Fruit fly (Drosophila melanogaster) whole organism, prepupa: ENCODE measurements around the gene CG17734.

Experiments
- Blimp-1 ChIP-seq: fragments of 200-800 bp; sonication (Bioruptor generic); optimal IDR thresholded peaks from 3 replicates; lab custom pipeline; 2017; ENCODE audit warnings: missing biosample characterization, missing genetic modification characterization, mild to moderate bottlenecking, moderate library complexity, missing genetic modification reagents
- CG10669 ChIP-seq: fragments of 200-800 bp; sonication (Bioruptor generic); optimal IDR thresholded peaks from 3 replicates; lab custom pipeline; 2018; ENCODE audit warnings: missing biosample characterization, mild to moderate bottlenecking, missing genetic modification characterization, moderate library complexity
- CG11762 ChIP-seq: fragments of 200-800 bp; sonication (Bioruptor generic); optimal IDR thresholded peaks from 3 replicates; lab custom pipeline; 2016; ENCODE audit warnings: missing biosample characterization, missing genetic modification characterization; ENCODE audit not compliant: insufficient read depth
- CG11902 ChIP-seq: fragments of 200-800 bp; sonication (Bioruptor generic); optimal IDR thresholded peaks from 3 replicates; lab custom pipeline; 2016; ENCODE audit warnings: missing biosample characterization, missing genetic modification characterization
- CG15336 ChIP-seq: fragments of 200-800 bp; sonication (Bioruptor generic); IDR thresholded peaks from 2 replicates; pipeline ENCODE4 v1.3.6; 2022; ENCODE audit warnings: missing biosample characterization, missing genetic modification characterization
- CG16779 ChIP-seq: fragments of 200-800 bp; sonication (Bioruptor generic); optimal IDR thresholded peaks from 3 replicates; lab custom pipeline; 2017; ENCODE audit warnings: missing biosample characterization, mild to moderate bottlenecking, missing genetic modification characterization
- CG31627 ChIP-seq: fragments of 200-800 bp; sonication (Bioruptor generic); optimal IDR thresholded peaks from 3 replicates; lab custom pipeline; 2016; ENCODE audit warnings: missing biosample characterization, missing genetic modification characterization
- CG3919 ChIP-seq: fragments of 200-800 bp; sonication (Bioruptor generic); optimal IDR thresholded peaks from 3 replicates; lab custom pipeline; 2016; ENCODE audit warnings: missing biosample characterization, missing genetic modification characterization
- CG4318 ChIP-seq: fragments of 200-800 bp; sonication (Bioruptor generic); optimal IDR thresholded peaks from 3 replicates; lab custom pipeline; 2017; ENCODE audit warnings: missing biosample characterization, mild to moderate bottlenecking, missing genetic modification characterization
- CG6276 ChIP-seq: fragments of 200-800 bp; sonication (Bioruptor generic); optimal IDR thresholded peaks from 2 replicates; lab custom pipeline; 2017; ENCODE audit warnings: missing biosample characterization, mild to moderate bottlenecking, missing genetic modification characterization
- CG6854 ChIP-seq: fragments of 200-800 bp; sonication (Bioruptor generic); optimal IDR thresholded peaks from 2 replicates; lab custom pipeline; 2017; ENCODE audit warnings: missing biosample characterization, mild to moderate bottlenecking, missing genetic modification characterization
- CG7368 ChIP-seq: fragments of 200-800 bp; sonication (Bioruptor generic); optimal IDR thresholded peaks from 3 replicates; lab custom pipeline; 2016; ENCODE audit warnings: missing biosample characterization, missing genetic modification characterization
- CG8319 ChIP-seq: fragments of 200-800 bp; sonication (Bioruptor generic); optimal IDR thresholded peaks from 3 replicates; lab custom pipeline; 2016; ENCODE audit warnings: missing biosample characterization, missing genetic modification characterization
- Eip75B ChIP-seq: fragments of 200-800 bp; sonication (Bioruptor generic); optimal IDR thresholded peaks from 3 replicates; lab custom pipeline; 2016; ENCODE audit warnings: missing biosample characterization, missing genetic modification characterization
- Eip78C ChIP-seq: fragments of 200-800 bp; sonication (Bioruptor generic); peaks from one replicate; lab custom pipeline; 2016; ENCODE audit warnings: missing biosample characterization, missing genetic modification characterization
- Eip93F ChIP-seq: fragments of 200-800 bp; sonication (Bioruptor generic); optimal IDR thresholded peaks from 2 replicates; lab custom pipeline; 2016; ENCODE audit warnings: missing biosample characterization, mild to moderate bottlenecking, missing genetic modification characterization
- Ets21C ChIP-seq: fragments of 200-800 bp; sonication (Bioruptor generic); optimal IDR thresholded peaks from 3 replicates; lab custom pipeline; 2016; ENCODE audit warnings: missing biosample characterization, missing genetic modification characterization
- Ets96B ChIP-seq: fragments of 200-800 bp; optimal IDR thresholded peaks from 2 replicates; lab custom pipeline; 2019; ENCODE audit warnings: missing biosample characterization, mild to moderate bottlenecking, missing genetic modification characterization, moderate library complexity
- Gug ChIP-seq: fragments of 200-800 bp; sonication (Bioruptor generic); IDR thresholded peaks from 2 replicates; pipeline ENCODE4 v1.3.6; 2022; ENCODE audit warnings: missing biosample characterization, missing genetic modification characterization
- Hr38 ChIP-seq: sonication (Bioruptor generic); optimal IDR thresholded peaks from 2 replicates; lab custom pipeline; 2016; ENCODE audit warnings: missing biosample characterization, missing genetic modification characterization
- Hr39 ChIP-seq: fragments of 200-800 bp; sonication (Bioruptor generic); optimal IDR thresholded peaks from 2 replicates; lab custom pipeline; 2016; ENCODE audit warnings: missing biosample characterization, missing genetic modification characterization
- Hr4 ChIP-seq: fragments of 200-800 bp; sonication (Bioruptor generic); optimal IDR thresholded peaks from 3 replicates; lab custom pipeline; 2016; ENCODE audit warnings: missing biosample characterization, missing genetic modification characterization
- Lpt ChIP-seq: fragments of 200-800 bp; sonication (Bioruptor generic); optimal IDR thresholded peaks from 3 replicates; lab custom pipeline; 2016; ENCODE audit warnings: missing biosample characterization, missing genetic modification characterization
- Met ChIP-seq: fragments of 200-800 bp; sonication (Bioruptor generic); optimal IDR thresholded peaks from 3 replicates; lab custom pipeline; 2016; ENCODE audit warnings: missing biosample characterization, missing genetic modification characterization
- OdsH ChIP-seq: fragments of 200-800 bp; sonication (Bioruptor generic); optimal IDR thresholded peaks from 3 replicates; lab custom pipeline; 2016; ENCODE audit warnings: missing biosample characterization, missing genetic modification characterization
- Smox ChIP-seq: fragments of 200-800 bp; sonication (Bioruptor generic); optimal IDR thresholded peaks from 3 replicates; lab custom pipeline; 2016; ENCODE audit warnings: missing biosample characterization, missing genetic modification characterization
- Sox14 ChIP-seq: fragments of 200-800 bp; sonication (Bioruptor generic); optimal IDR thresholded peaks from 3 replicates; lab custom pipeline; 2016; ENCODE audit warnings: missing biosample characterization, missing genetic modification characterization
- Sox15 ChIP-seq: fragments of 200-800 bp; sonication (Bioruptor generic); optimal IDR thresholded peaks from 3 replicates; lab custom pipeline; 2016; ENCODE audit warnings: missing biosample characterization, missing genetic modification characterization
- acj6 ChIP-seq: fragments of 200-800 bp; sonication (Bioruptor generic); optimal IDR thresholded peaks from 3 replicates; lab custom pipeline; 2016; ENCODE audit warnings: missing biosample characterization, missing genetic modification characterization
- cyc ChIP-seq: fragments of 200-800 bp; sonication (Bioruptor generic); optimal IDR thresholded peaks from 3 replicates; lab custom pipeline; 2016; ENCODE audit warnings: missing biosample characterization, missing genetic modification characterization
- dac ChIP-seq: fragments of 200-800 bp; sonication (Bioruptor generic); optimal IDR thresholded peaks from 2 replicates; lab custom pipeline; 2017; ENCODE audit warnings: missing biosample characterization, mild to moderate bottlenecking, missing genetic modification characterization
- dsx ChIP-seq: fragments of 200-800 bp; optimal IDR thresholded peaks from 3 replicates; lab custom pipeline; 2019; ENCODE audit warnings: missing biosample characterization, mild to moderate bottlenecking, missing genetic modification characterization, moderate library complexity; ENCODE audit not compliant: poor library complexity, severe bottlenecking
- eg ChIP-seq: fragments of 200-800 bp; sonication (Bioruptor generic); IDR thresholded peaks from 3 replicates; pipeline ENCODE4 v1.3.6; 2022; ENCODE audit warnings: missing biosample characterization, missing genetic modification characterization
- esn ChIP-seq: fragments of 200-800 bp; sonication (Bioruptor generic); optimal IDR thresholded peaks from 2 replicates; lab custom pipeline; 2016; ENCODE audit warnings: missing biosample characterization, mild to moderate bottlenecking, missing genetic modification characterization, moderate library complexity
- fd59A ChIP-seq: fragments of 200-800 bp; sonication (Bioruptor generic); optimal IDR thresholded peaks from 2 replicates; lab custom pipeline; 2017; ENCODE audit warnings: missing biosample characterization, mild to moderate bottlenecking, missing genetic modification characterization, missing genetic modification reagents
- fkh ChIP-seq: fragments of 200-800 bp; sonication (Bioruptor generic); optimal IDR thresholded peaks from 3 replicates; lab custom pipeline; 2017; ENCODE audit warnings: missing biosample characterization, mild to moderate bottlenecking, missing genetic modification characterization, moderate library complexity
- lz ChIP-seq: fragments of 200-800 bp; sonication (Bioruptor generic); optimal IDR thresholded peaks from 3 replicates; lab custom pipeline; 2016; ENCODE audit warnings: missing biosample characterization, missing genetic modification characterization
- net ChIP-seq: fragments of 200-800 bp; sonication (Bioruptor generic); optimal IDR thresholded peaks from 3 replicates; lab custom pipeline; 2016; ENCODE audit warnings: missing biosample characterization, missing genetic modification characterization
- pdm3 ChIP-seq: fragments of 200-800 bp; sonication (Bioruptor generic); optimal IDR thresholded peaks from 3 replicates; lab custom pipeline; 2016; ENCODE audit warnings: missing biosample characterization, missing genetic modification characterization
- salr ChIP-seq, 2 experiments: fragments of 200-800 bp; sonication (Bioruptor generic); optimal IDR thresholded peaks; 3 replicates each; lab custom pipeline; 2016 to 2018; ENCODE audit warnings: missing biosample characterization in 2 of 2, missing genetic modification characterization in 2 of 2, mild to moderate bottlenecking in 1 of 2
- spab ChIP-seq: fragments of 200-800 bp; sonication (Bioruptor generic); optimal IDR thresholded peaks from 2 replicates; lab custom pipeline; 2017; ENCODE audit warnings: missing biosample characterization, mild to moderate bottlenecking, missing genetic modification characterization, missing genetic modification reagents
- ss ChIP-seq, 2 experiments: fragments of 200-800 bp; sonication (Bioruptor generic); optimal IDR thresholded peaks; 2 replicates in 1 of 2; 3 replicates in 1 of 2; lab custom pipeline; 2017 to 2018; ENCODE audit warnings: mild to moderate bottlenecking in 2 of 2, missing biosample characterization in 2 of 2, missing genetic modification characterization in 2 of 2, moderate library complexity in 1 of 2
- topi ChIP-seq: fragments of 200-800 bp; sonication (Bioruptor generic); optimal IDR thresholded peaks from 3 replicates; lab custom pipeline; 2016; ENCODE audit warnings: missing biosample characterization, missing genetic modification characterization
- vri ChIP-seq: fragments of 200-800 bp; sonication (Bioruptor generic); optimal IDR thresholded peaks from 3 replicates; lab custom pipeline; 2016; ENCODE audit warnings: missing biosample characterization, mild to moderate bottlenecking, missing genetic modification characterization

Gene CG17734

dm6 chr3R:11216156-11216630, 27.6 kb downstream of the CG17734 start, which contains the start of the genes RpS25 and CG4820 (continued):
- TF ChIP-seq fd59A (GFP tag; lab: Kevin White, UChicago), result peak; percentile 57
- peak; percentile 78 for TF ChIP-seq CG8319 (GFP tag; lab: Kevin White, UChicago)
- no peak for TF ChIP-seq Gug
- no peak for TF ChIP-seq Eip93F (GFP tag; lab: Kevin White, UChicago)
- TF ChIP-seq Ets21C, result peak; percentile 64
- peak; percentile 91 for TF ChIP-seq lz (GFP tag; lab: Kevin White, UChicago)
- peak; percentile 57 for TF ChIP-seq spab
- peak; percentile 24; the same call in 1 of the 2 replicates for TF ChIP-seq CG15336 (GFP tag; lab: Robert Waterston, UW)
- TF ChIP-seq CG3919 (GFP tag; lab: Kevin White, UChicago), result peak; percentile 92
- TF ChIP-seq Lpt (GFP tag; lab: Kevin White, UChicago), result peak; percentile 17
- TF ChIP-seq Blimp-1 (GFP tag; lab: Kevin White, UChicago), result peak; percentile 67
- TF ChIP-seq dsx (GFP tag; lab: Kevin White, UChicago), result peak; percentile 31
- TF ChIP-seq CG4318 (GFP tag; lab: Kevin White, UChicago), result no peak
- peak; percentile 88 for TF ChIP-seq CG7368 (GFP tag; lab: Kevin White, UChicago)
- peak; percentile 85 for TF ChIP-seq CG31627 (GFP tag; lab: Kevin White, UChicago)
- peak in 1 of 2 experiments; percentile 84 for TF ChIP-seq salr (GFP tag; optimal IDR thresholded peaks at IDR 0.05; lab: Kevin White, UChicago)
- TF ChIP-seq pdm3 (GFP tag; lab: Kevin White, UChicago), result peak; percentile 82
- peak; percentile 88 for TF ChIP-seq cyc (GFP tag; lab: Kevin White, UChicago)
- peak; percentile 89 for TF ChIP-seq Met (GFP tag; lab: Kevin White, UChicago)
- TF ChIP-seq Sox14, result peak; percentile 83
- TF ChIP-seq Smox (GFP tag; lab: Kevin White, UChicago), result peak; percentile 74
- TF ChIP-seq Hr38 (GFP tag; lab: Kevin White, UChicago), result no peak
- TF ChIP-seq esn (GFP tag; lab: Kevin White, UChicago), result peak; percentile 90
- peak; percentile 64 for TF ChIP-seq dac
- peak; percentile 94 for TF ChIP-seq fkh
- no peak for TF ChIP-seq Hr4 (GFP tag; lab: Kevin White, UChicago)
- TF ChIP-seq CG16779 (tag; lab: Kevin White, UChicago), result peak; percentile 71
- peak; percentile 71 to 86 for TF ChIP-seq ss (GFP tag; optimal IDR thresholded peaks at IDR 0.05; lab: Kevin White, UChicago)
- TF ChIP-seq Ets96B (tag; lab: Kevin White, UChicago), result peak; percentile 41
- peak; percentile 47 for TF ChIP-seq Sox15 (GFP tag; lab: Kevin White, UChicago)
- peak; percentile 76 for TF ChIP-seq CG10669 (GFP tag; lab: Kevin White, UChicago)
- peak; percentile 53 for TF ChIP-seq CG11902 (GFP tag; lab: Kevin White, UChicago)
- peak; percentile 84 for TF ChIP-seq acj6 (GFP tag; lab: Kevin White, UChicago)
- TF ChIP-seq OdsH (GFP tag; lab: Kevin White, UChicago), result peak; percentile 85

- TF ChIP-seq CG11902 (GFP tag; lab: Kevin White, UChicago) (peak; percentile 67), CG6276 (GFP tag; lab: Kevin White, UChicago) (no peak), esn (GFP tag; lab: Kevin White, UChicago) (peak; percentile 83), Lpt (GFP tag; lab: Kevin White, UChicago) (no peak), topi (GFP tag; lab: Kevin White, UChicago) (peak; percentile 78), Ets96B (tag; lab: Kevin White, UChicago) (peak; percentile 62), spab (no peak), Hr39 (GFP tag; lab: Kevin White, UChicago) (peak; percentile 75), CG6854 (peak; percentile 51), Eip78C (peak; percentile 85), Smox (GFP tag; lab: Kevin White, UChicago) (peak; percentile 65), vri (GFP tag; lab: Kevin White, UChicago) (peak; percentile 56), cyc (GFP tag; lab: Kevin White, UChicago) (peak; percentile 76), Met (GFP tag; lab: Kevin White, UChicago) (peak; percentile 76), Eip93F (GFP tag; lab: Kevin White, UChicago) (no peak), Gug (0 out of 2 replicates have a peak, but pooled peaks have one; percentile 54), Eip75B (GFP tag; lab: Kevin White, UChicago) (peak; percentile 70), Blimp-1 (GFP tag; lab: Kevin White, UChicago) (peak; percentile 35), dsx (GFP tag; lab: Kevin White, UChicago) (peak; percentile 56), CG16779 (tag; lab: Kevin White, UChicago) (no peak), CG7368 (GFP tag; lab: Kevin White, UChicago) (no peak), fkh (peak; percentile 40), Sox14 (peak; percentile 82), Ets21C (peak; percentile 58), CG11762 (GFP tag; lab: Kevin White, UChicago) (peak; percentile 34), dac (peak; percentile 22), net (GFP tag; lab: Kevin White, UChicago) (peak; percentile 44), eg (GFP tag; lab: Robert Waterston, UW) (peak; percentile 61), pdm3 (GFP tag; lab: Kevin White, UChicago) (peak; percentile 69), CG3919 (GFP tag; lab: Kevin White, UChicago) (peak; percentile 62), lz (GFP tag; lab: Kevin White, UChicago) (peak; percentile 80), salr (GFP tag; optimal IDR thresholded peaks at IDR 0.05; lab: Kevin White, UChicago) (peak in 1 of 2 experiments; percentile 54), acj6 (GFP tag; lab: Kevin White, UChicago) (peak; percentile 61)
Measured at dm6 chr3R:11214449-11214950, 29.3 kb downstream of the CG17734 start, which contains the start of gene ZnT86D. Gene ZnT86D (minus strand): TSS chr3R:11214539.
